Worm (Caenorhabditis elegans) whole organism, young adult: ENCODE data around the gene srg-41.

Source experiments
- B0336.3 ChIP-seq: fragments of 200-800 bp; sonication (Bioruptor generic); IDR thresholded peaks from 2 replicates; pipeline ENCODE4 v1.3.6; 2022; ENCODE audit warnings: missing genetic modification characterization, missing compliant biosample characterization
- C17E4.6 ChIP-seq: fragments of 200-800 bp; sonication (Bioruptor generic); IDR thresholded peaks from 2 replicates; pipeline ENCODE4 v1.3.6; 2022; ENCODE audit warnings: missing genetic modification reagents, missing genetic modification characterization, missing compliant biosample characterization
- F10E7.11 ChIP-seq: sonication (generic microtip); optimal IDR thresholded peaks from 2 replicates; lab custom pipeline; 2017; ENCODE audit warnings: mild to moderate bottlenecking, missing genetic modification characterization, moderate library complexity, missing compliant biosample characterization
- F23B12.7 ChIP-seq: sonication (generic microtip); optimal IDR thresholded peaks from 2 replicates; lab custom pipeline; 2017; ENCODE audit warnings: missing genetic modification characterization, mild to moderate bottlenecking, missing compliant biosample characterization, antibody characterized with exemption, moderate library complexity; ENCODE audit not compliant: insufficient read depth
- T07F8.4 ChIP-seq: sonication (generic microtip); optimal IDR thresholded peaks from 2 replicates; lab custom pipeline; 2016; ENCODE audit warnings: mild to moderate bottlenecking, missing genetic modification characterization, moderate library complexity, missing compliant biosample characterization
- Y53G8AR.9 ChIP-seq: fragments of 200-800 bp; sonication (Bioruptor generic); conservative IDR thresholded peaks from 2 replicates; pipeline ENCODE4 v1.3.6; 2022; ENCODE audit warnings: missing genetic modification reagents, missing genetic modification characterization, missing compliant biosample characterization
- ama-1 ChIP-seq, 3 experiments: fragments of 150-350 bp in 1 of 3; sonication (generic microtip) in 2 of 3; optimal IDR thresholded peaks; 2 replicates each; lab custom pipeline; 2014 to 2018; ENCODE audit warnings: missing biosample characterization in 2 of 3, missing genetic modification characterization in 2 of 3, missing genetic modification reagents in 2 of 3
- aptf-3 ChIP-seq: fragments of 200-800 bp; sonication (Bioruptor generic); IDR thresholded peaks from 2 replicates; pipeline ENCODE4 v1.3.6; 2022; ENCODE audit warnings: missing genetic modification characterization, missing compliant biosample characterization
- athp-1 ChIP-seq: sonication (generic microtip); optimal IDR thresholded peaks from 2 replicates; lab custom pipeline; 2017; ENCODE audit warnings: mild to moderate bottlenecking, missing genetic modification characterization, missing compliant biosample characterization
- bed-2 ChIP-seq: fragments of 200-800 bp; sonication (Bioruptor generic); IDR thresholded peaks from 2 replicates; pipeline ENCODE4 v1.3.6; 2022; ENCODE audit warnings: missing genetic modification reagents, missing genetic modification characterization, missing compliant biosample characterization
- ccch-3 ChIP-seq: fragments of 200-800 bp; sonication (Bioruptor generic); optimal IDR thresholded peaks from 2 replicates; lab custom pipeline; 2018; ENCODE audit warnings: mild to moderate bottlenecking, missing genetic modification characterization, missing compliant biosample characterization
- cebp-1 ChIP-seq, 2 experiments: fragments of 200-800 bp in 1 of 2; sonication (Bioruptor generic) in 1 of 2; sonication (generic microtip) in 1 of 2; IDR thresholded peaks in 1 of 2; optimal IDR thresholded peaks in 1 of 2; 2 replicates each; pipeline versions ENCODE4 v1.3.6 to Lab custom; 2017 to 2022; ENCODE audit warnings: missing compliant biosample characterization in 2 of 2, missing genetic modification characterization in 2 of 2, mild to moderate bottlenecking in 1 of 2, missing genetic modification reagents in 1 of 2, moderate library complexity in 1 of 2
- cebp-2 ChIP-seq: fragments of 200-800 bp; sonication (Bioruptor generic); IDR thresholded peaks from 2 replicates; pipeline ENCODE4 v1.3.6; 2022; ENCODE audit warnings: missing genetic modification characterization, missing compliant biosample characterization
- ceh-58 ChIP-seq: fragments of 200-800 bp; sonication (Bioruptor generic); IDR thresholded peaks from 2 replicates; pipeline ENCODE4 v1.3.6; 2022; ENCODE audit warnings: missing genetic modification characterization, missing compliant biosample characterization
- dpff-1 ChIP-seq: sonication (generic microtip); optimal IDR thresholded peaks from 2 replicates; lab custom pipeline; 2017; ENCODE audit warnings: mild to moderate bottlenecking, missing genetic modification characterization, missing compliant biosample characterization
- egl-18 ChIP-seq: fragments of 200-800 bp; sonication (Bioruptor generic); IDR thresholded peaks from 2 replicates; pipeline ENCODE4 v1.3.6; 2022; ENCODE audit warnings: missing genetic modification reagents, missing genetic modification characterization, missing compliant biosample characterization
- gei-17 ChIP-seq: fragments of 200-800 bp; sonication (Bioruptor generic); optimal IDR thresholded peaks from 2 replicates; lab custom pipeline; 2018; ENCODE audit warnings: mild to moderate bottlenecking, missing genetic modification characterization, missing compliant biosample characterization
- him-1 ChIP-seq: sonication (generic microtip); optimal IDR thresholded peaks from 2 replicates; lab custom pipeline; 2016; ENCODE audit warnings: missing genotype, missing genetic modification reagents, missing genetic modification characterization, missing compliant biosample characterization
- hmg-1.2 ChIP-seq: fragments of 200-800 bp; sonication (Bioruptor generic); IDR thresholded peaks from 2 replicates; pipeline ENCODE4 v1.3.6; 2022; ENCODE audit warnings: missing genetic modification reagents, missing genetic modification characterization, missing compliant biosample characterization
- hrde-1 ChIP-seq: sonication (generic microtip); optimal IDR thresholded peaks from 2 replicates; lab custom pipeline; 2016; ENCODE audit warnings: missing genetic modification characterization, mild to moderate bottlenecking, missing compliant biosample characterization, moderate library complexity, missing genotype, missing genetic modification reagents, borderline replicate concordance
- hsf-1 ChIP-seq: fragments of 200-800 bp; sonication (Bioruptor generic); IDR thresholded peaks from 2 replicates; pipeline ENCODE4 v1.3.6; 2022; ENCODE audit warnings: missing genetic modification reagents, missing genetic modification characterization, missing compliant biosample characterization
- let-526 ChIP-seq: fragments of 200-800 bp; sonication (Bioruptor generic); IDR thresholded peaks from 2 replicates; pipeline ENCODE4 v1.3.6; 2022; ENCODE audit warnings: missing genetic modification reagents, missing genetic modification characterization, missing compliant biosample characterization
- let-607 ChIP-seq, 2 experiments: fragments of 200-800 bp in 1 of 2; sonication (Bioruptor generic) in 1 of 2; sonication (generic microtip) in 1 of 2; optimal IDR thresholded peaks; 2 replicates each; lab custom pipeline; 2016 to 2018; ENCODE audit warnings: mild to moderate bottlenecking in 2 of 2, missing compliant biosample characterization in 2 of 2, missing genetic modification characterization in 2 of 2, moderate library complexity in 2 of 2, missing genotype in 1 of 2
- lin-35 ChIP-seq, 3 experiments: fragments of 150-350 bp in 2 of 3; sonication (generic microtip) in 1 of 3; optimal IDR thresholded peaks; 2 replicates each; lab custom pipeline; 2014 to 2018; ENCODE audit warnings: missing biosample characterization in 3 of 3, missing genetic modification characterization in 3 of 3, missing genetic modification reagents in 3 of 3
- lin-40 ChIP-seq: sonication (generic microtip); optimal IDR thresholded peaks from 2 replicates; lab custom pipeline; 2016; ENCODE audit warnings: missing genetic modification characterization, mild to moderate bottlenecking, missing compliant biosample characterization, missing genotype, missing genetic modification reagents
- lin-54 ChIP-seq: fragments of 200-800 bp; sonication (Bioruptor generic); optimal IDR thresholded peaks from 2 replicates; lab custom pipeline; 2018; ENCODE audit warnings: mild to moderate bottlenecking, missing genetic modification characterization, missing compliant biosample characterization
- madf-3 ChIP-seq: fragments of 200-800 bp; sonication (Bioruptor generic); IDR thresholded peaks from 2 replicates; pipeline ENCODE4 v1.3.6; 2022; ENCODE audit warnings: missing genetic modification reagents, missing genetic modification characterization, missing compliant biosample characterization
- mcd-1 ChIP-seq: fragments of 200-800 bp; sonication (Bioruptor generic); IDR thresholded peaks from 2 replicates; pipeline ENCODE4 v1.3.6; 2022; ENCODE audit warnings: missing genetic modification reagents, missing genetic modification characterization, missing compliant biosample characterization
- mxl-1 ChIP-seq: sonication (generic microtip); optimal IDR thresholded peaks from 2 replicates; lab custom pipeline; 2016; ENCODE audit warnings: missing genetic modification characterization, missing compliant biosample characterization
- nfya-1 ChIP-seq: sonication (generic microtip); optimal IDR thresholded peaks from 2 replicates; lab custom pipeline; 2017; ENCODE audit warnings: antibody characterized with exemption, missing compliant biosample characterization, missing genetic modification characterization, borderline replicate concordance; ENCODE audit not compliant: insufficient read depth
- nfyb-1 ChIP-seq: fragments of 200-800 bp; sonication (Bioruptor generic); IDR thresholded peaks from 2 replicates; pipeline ENCODE4 v1.3.6; 2022; ENCODE audit warnings: missing genetic modification reagents, missing genetic modification characterization, missing compliant biosample characterization
- nhr-27 ChIP-seq: fragments of 200-800 bp; sonication (Bioruptor generic); optimal IDR thresholded peaks from 2 replicates; lab custom pipeline; 2018; ENCODE audit warnings: mild to moderate bottlenecking, missing genetic modification characterization, moderate library complexity, missing compliant biosample characterization
- nhr-90 ChIP-seq: sonication (generic microtip); optimal IDR thresholded peaks from 2 replicates; lab custom pipeline; 2016; ENCODE audit warnings: missing genotype, mild to moderate bottlenecking, missing genetic modification characterization, missing compliant biosample characterization
- pbrm-1 ChIP-seq: fragments of 200-800 bp; sonication (Bioruptor generic); IDR thresholded peaks from 2 replicates; pipeline ENCODE4 v1.3.6; 2022; ENCODE audit warnings: missing genetic modification reagents, missing genetic modification characterization, missing compliant biosample characterization
- repo-1 ChIP-seq: sonication (generic microtip); optimal IDR thresholded peaks from 2 replicates; lab custom pipeline; 2017; ENCODE audit warnings: mild to moderate bottlenecking, missing genetic modification characterization, missing compliant biosample characterization
- sdz-38 ChIP-seq: sonication (generic microtip); optimal IDR thresholded peaks from 2 replicates; lab custom pipeline; 2016; ENCODE audit warnings: missing genotype, missing genetic modification characterization, missing compliant biosample characterization
- snpc-3.4 ChIP-seq: sonication (generic microtip); optimal IDR thresholded peaks from 2 replicates; lab custom pipeline; 2017; ENCODE audit warnings: missing genetic modification characterization, mild to moderate bottlenecking, missing compliant biosample characterization, antibody characterized with exemption, moderate library complexity, missing genotype, missing genetic modification reagents
- snpc-4 ChIP-seq, 5 experiments: fragments of 150-350 bp in 1 of 5; sonication (generic microtip) in 4 of 5; optimal IDR thresholded peaks; 2 replicates each; lab custom pipeline; 2014 to 2018; ENCODE audit warnings: missing genetic modification characterization in 5 of 5, missing biosample characterization in 3 of 5, antibody characterized with exemption in 2 of 5, mild to moderate bottlenecking in 2 of 5, missing compliant biosample characterization in 2 of 5, missing genotype in 2 of 5, moderate library complexity in 2 of 5, missing genetic modification reagents in 1 of 5
- somi-1 ChIP-seq: fragments of 200-800 bp; sonication (Bioruptor generic); optimal IDR thresholded peaks from 2 replicates; lab custom pipeline; 2018; ENCODE audit warnings: mild to moderate bottlenecking, missing genetic modification characterization, missing compliant biosample characterization
- ztf-22 ChIP-seq: fragments of 200-800 bp; sonication (Bioruptor generic); optimal IDR thresholded peaks from 2 replicates; lab custom pipeline; 2018; ENCODE audit warnings: mild to moderate bottlenecking, missing genetic modification characterization, moderate library complexity, missing compliant biosample characterization
- ztf-25 ChIP-seq: fragments of 200-800 bp; sonication (Bioruptor generic); IDR thresholded peaks from 2 replicates; pipeline ENCODE4 v1.3.6; 2022; ENCODE audit warnings: missing genetic modification reagents, missing genetic modification characterization, missing compliant biosample characterization
- ztf-26 ChIP-seq: sonication (generic microtip); optimal IDR thresholded peaks from 2 replicates; lab custom pipeline; 2017; ENCODE audit warnings: missing genetic modification characterization, missing compliant biosample characterization
- ztf-6 ChIP-seq: fragments of 200-800 bp; sonication (Bioruptor generic); IDR thresholded peaks from 2 replicates; pipeline ENCODE4 v1.3.6; 2022; ENCODE audit warnings: missing genetic modification reagents, missing genetic modification characterization, missing compliant biosample characterization

The srg-41 gene

DNA sequence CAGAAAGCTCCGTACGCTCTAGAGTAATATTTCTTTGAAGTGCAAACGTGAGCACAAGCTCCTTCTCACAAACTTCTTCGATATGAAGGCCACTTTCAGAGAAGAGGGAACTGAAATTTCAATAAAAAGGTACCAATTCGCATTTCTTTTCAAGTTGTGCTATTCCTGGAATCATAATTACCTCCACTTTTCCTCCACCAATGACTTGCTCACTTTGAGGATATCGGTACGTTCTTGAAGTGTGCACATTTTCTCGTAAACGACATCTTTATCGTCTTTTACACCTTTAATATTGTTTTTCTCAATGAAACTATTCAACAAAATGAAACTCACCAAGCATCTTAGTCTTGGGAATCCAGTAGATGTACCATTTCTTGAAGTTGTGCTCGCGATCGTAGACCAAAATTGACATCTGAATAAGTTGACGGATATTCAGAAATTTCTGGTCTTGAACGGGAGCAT lies 42.4 kb downstream of the srg-41 start, which contains the start of gene scb-1:
TSS of gene scb-1 (minus strand) at position 412 of the 462 bp plus-strand sequence.
- TF ChIP-seq ztf-26 (tag; lab: Kevin White, UChicago) (peak; percentile 42), B0336.3 (GFP tag; lab: Robert Waterston, UW) (peak; percentile 22; the same call in 1 of the 2 replicates), nfyb-1 (GFP tag; lab: Robert Waterston, UW) (0 out of 2 replicates have a peak, but pooled peaks have one; percentile 18), pbrm-1 (peak; percentile 8; the same call in 1 of the 2 replicates), dpff-1 (tag; lab: Kevin White, UChicago) (peak; percentile 72), gei-17 (GFP tag; lab: Kevin White, UChicago) (no peak), madf-3 (GFP tag; lab: Robert Waterston, UW) (0 out of 2 replicates have a peak, but pooled peaks have one; percentile 48), lin-35 (GFP tag; optimal IDR thresholded peaks at IDR 0.05; lab: Kevin White, UChicago) (no peak), snpc-3.4 (tag; lab: Kevin White, UChicago) (peak; percentile 16), ztf-25 (GFP tag; lab: Robert Waterston, UW) (0 out of 2 replicates have a peak, but pooled peaks have one; percentile 27), cebp-2 (GFP tag; lab: Robert Waterston, UW) (no peak), Y53G8AR.9 (peak; percentile 12), ama-1 (optimal IDR thresholded peaks at IDR 0.05; lab: Kevin White, UChicago) (peak; percentile 71), ama-1 (GFP tag; optimal IDR thresholded peaks at IDR 0.05; lab: Kevin White, UChicago) (no peak), let-607 (tag; optimal IDR thresholded peaks at IDR 0.05; lab: Kevin White, UChicago) (peak in 1 of 2 experiments; percentile 25)

DNA sequence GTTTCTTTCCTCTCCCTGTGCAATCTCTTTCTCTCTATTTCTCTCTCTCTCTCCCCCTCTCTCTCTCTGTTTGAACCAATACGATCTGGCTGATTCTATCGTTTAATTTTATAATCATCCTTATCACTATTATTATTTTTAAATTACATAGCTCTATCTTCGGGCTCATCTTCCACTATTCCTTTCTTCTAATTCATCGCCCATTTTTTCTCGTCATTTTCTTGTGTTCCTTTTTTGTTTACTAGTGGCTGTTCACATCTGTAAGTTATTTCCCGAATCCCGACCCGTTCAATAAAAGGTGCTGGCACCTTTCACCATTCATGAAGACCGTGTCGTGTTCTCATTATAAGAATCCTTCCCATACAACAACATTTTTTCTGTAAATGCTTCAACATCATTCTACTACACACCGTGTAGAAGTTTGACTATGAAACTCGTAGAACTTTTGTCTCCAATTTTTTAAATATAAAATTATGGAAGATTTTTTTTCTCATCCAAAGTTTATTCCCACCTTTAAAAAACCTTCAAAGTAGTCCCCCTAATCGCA lies 43.4 kb downstream of the srg-41 start:
- TF ChIP-seq hmg-1.2 (no peak), sdz-38 (tag; lab: Kevin White, UChicago) (no peak), nhr-90 (tag; lab: Kevin White, UChicago) (no peak), hsf-1 (0 out of 2 replicates have a peak, but pooled peaks have one; percentile 11), lin-54 (GFP tag; lab: Kevin White, UChicago) (no peak), athp-1 (tag; lab: Kevin White, UChicago) (no peak), repo-1 (peak; percentile 20), nhr-27 (tag; lab: Kevin White, UChicago) (no peak), cebp-1 (GFP tag; IDR thresholded peaks at IDR 0.05; lab: Robert Waterston, UW) (no peak), cebp-1 (tag; optimal IDR thresholded peaks at IDR 0.05; lab: Kevin White, UChicago) (peak; percentile 43), pbrm-1 (peak; percentile 30; the same call in 1 of the 2 replicates), nfyb-1 (GFP tag; lab: Robert Waterston, UW) (0 out of 2 replicates have a peak, but pooled peaks have one; percentile 13), him-1 (tag; lab: Kevin White, UChicago) (no peak), mcd-1 (GFP tag; lab: Robert Waterston, UW) (no peak), ccch-3 (GFP tag; lab: Kevin White, UChicago) (no peak), C17E4.6 (GFP tag; lab: Robert Waterston, UW) (no peak), somi-1 (GFP tag; lab: Kevin White, UChicago) (peak; percentile 53), F23B12.7 (no peak), lin-40 (peak; percentile 20), ztf-6 (GFP tag; lab: Robert Waterston, UW) (no peak), aptf-3 (GFP tag; lab: Robert Waterston, UW) (no peak), F10E7.11 (tag; lab: Kevin White, UChicago) (no peak), B0336.3 (GFP tag; lab: Robert Waterston, UW) (peak; percentile 41; the same call in 1 of the 2 replicates), ztf-26 (tag; lab: Kevin White, UChicago) (peak; percentile 3), snpc-4 (GFP tag; optimal IDR thresholded peaks at IDR 0.05; lab: Kevin White, UChicago) (no peak), snpc-4 (tag; optimal IDR thresholded peaks at IDR 0.05; lab: Kevin White, UChicago) (no peak), let-526 (GFP tag; lab: Robert Waterston, UW) (peak; percentile 51; the same call in 1 of the 2 replicates), egl-18 (GFP tag; lab: Robert Waterston, UW) (no peak), mxl-1 (tag; lab: Kevin White, UChicago) (no peak), T07F8.4 (tag; lab: Kevin White, UChicago) (no peak), nfya-1 (tag; lab: Kevin White, UChicago) (no peak), ztf-22 (GFP tag; lab: Kevin White, UChicago) (no peak), hrde-1 (tag; lab: Kevin White, UChicago) (peak; percentile 41), ceh-58 (no peak), bed-2 (GFP tag; lab: Robert Waterston, UW) (no peak)
